Fruit fly (Drosophila melanogaster) whole organism, pupa: ENCODE data around the gene CG14662.

Experiments used
- CG10348 ChIP-seq: fragments of 200-800 bp; sonication (Bioruptor generic); IDR thresholded peaks from 2 replicates; pipeline ENCODE4 v1.3.6; 2022; ENCODE audit warnings: missing biosample characterization, missing genetic modification characterization
- CG12605 ChIP-seq: fragments of 200-800 bp; sonication (Bioruptor generic); IDR thresholded peaks from 2 replicates; pipeline ENCODE4 v1.3.6; 2022; ENCODE audit warnings: missing biosample characterization, missing genetic modification characterization
- CG13204 ChIP-seq: fragments of 200-800 bp; sonication (Bioruptor generic); optimal IDR thresholded peaks from 2 replicates; lab custom pipeline; 2018; ENCODE audit warnings: missing biosample characterization, mild to moderate bottlenecking, missing genetic modification characterization, moderate library complexity
- CG14655 ChIP-seq: fragments of 200-800 bp; sonication (Bioruptor generic); optimal IDR thresholded peaks from 3 replicates; lab custom pipeline; 2017; ENCODE audit warnings: mild to moderate bottlenecking, missing biosample characterization, missing genetic modification reagents, missing genetic modification characterization
- CG15710 ChIP-seq: fragments of 200-800 bp; sonication (Bioruptor generic); optimal IDR thresholded peaks from 2 replicates; lab custom pipeline; 2018; ENCODE audit warnings: missing biosample characterization, mild to moderate bottlenecking, missing genetic modification characterization, moderate library complexity
- CG17806 ChIP-seq: fragments of 200-800 bp; sonication (Bioruptor generic); optimal IDR thresholded peaks from 2 replicates; lab custom pipeline; 2018; ENCODE audit warnings: missing biosample characterization, mild to moderate bottlenecking, missing genetic modification characterization, moderate library complexity
- CG32121 ChIP-seq: fragments of 200-800 bp; sonication (Bioruptor generic); IDR thresholded peaks from 2 replicates; pipeline ENCODE4 v1.3.6; 2022; ENCODE audit warnings: missing biosample characterization, missing genetic modification characterization
- CG34367 ChIP-seq: fragments of 200-800 bp; sonication (Bioruptor generic); optimal IDR thresholded peaks from 2 replicates; lab custom pipeline; 2018; ENCODE audit warnings: missing biosample characterization, mild to moderate bottlenecking, missing genetic modification characterization
- CG4496 ChIP-seq: fragments of 200-800 bp; sonication (Bioruptor generic); IDR thresholded peaks from 3 replicates; pipeline ENCODE4 v1.3.6; 2022; ENCODE audit warnings: missing biosample characterization, missing genetic modification characterization
- CG8159 ChIP-seq: fragments of 200-800 bp; sonication (Bioruptor generic); optimal IDR thresholded peaks from 3 replicates; lab custom pipeline; 2018; ENCODE audit warnings: missing biosample characterization, mild to moderate bottlenecking, missing genetic modification characterization, moderate library complexity
- CG8301 ChIP-seq: fragments of 200-800 bp; sonication (Bioruptor generic); optimal IDR thresholded peaks from 2 replicates; lab custom pipeline; 2018; ENCODE audit warnings: missing biosample characterization, mild to moderate bottlenecking, missing genetic modification characterization
- CG9948 ChIP-seq: fragments of 200-800 bp; sonication (Bioruptor generic); optimal IDR thresholded peaks from 2 replicates; lab custom pipeline; 2018; ENCODE audit warnings: missing biosample characterization, mild to moderate bottlenecking, missing genetic modification characterization, moderate library complexity
- D1 ChIP-seq: fragments of 200-800 bp; sonication (Bioruptor generic); optimal IDR thresholded peaks from 2 replicates; lab custom pipeline; 2018; ENCODE audit warnings: missing biosample characterization, mild to moderate bottlenecking, missing genetic modification characterization, moderate library complexity
- EcR ChIP-seq: fragments of 200-800 bp; sonication (Bioruptor generic); optimal IDR thresholded peaks from 3 replicates; lab custom pipeline; 2019; ENCODE audit warnings: missing biosample characterization, missing genetic modification characterization, mild to moderate bottlenecking, moderate library complexity, missing genetic modification reagents
- Ets98B ChIP-seq: fragments of 200-800 bp; sonication (Bioruptor generic); IDR thresholded peaks from 2 replicates; pipeline ENCODE4 v1.3.6; 2022; ENCODE audit warnings: missing biosample characterization, missing genetic modification characterization
- Pif1A ChIP-seq: fragments of 200-800 bp; sonication (Bioruptor generic); optimal IDR thresholded peaks from 3 replicates; lab custom pipeline; 2016; ENCODE audit warnings: missing biosample characterization, missing genetic modification characterization
- Pif1B ChIP-seq: fragments of 200-800 bp; sonication (Bioruptor generic); optimal IDR thresholded peaks from 3 replicates; lab custom pipeline; 2016; ENCODE audit warnings: missing biosample characterization, missing genetic modification characterization
- Snoo ChIP-seq: fragments of 200-800 bp; sonication (Bioruptor generic); optimal IDR thresholded peaks from 3 replicates; lab custom pipeline; 2017; ENCODE audit warnings: missing biosample characterization, mild to moderate bottlenecking, missing genetic modification characterization, inconsistent platforms
- fd96Ca ChIP-seq: fragments of 200-800 bp; sonication (Bioruptor generic); IDR thresholded peaks from 3 replicates; pipeline ENCODE4 v1.3.6; 2022; ENCODE audit warnings: missing biosample characterization, missing genetic modification characterization
- gl ChIP-seq: fragments of 200-800 bp; sonication (Bioruptor generic); optimal IDR thresholded peaks from 2 replicates; lab custom pipeline; 2018; ENCODE audit warnings: missing biosample characterization, mild to moderate bottlenecking, missing genetic modification characterization
- rn ChIP-seq: fragments of 200-800 bp; sonication (Bioruptor generic); IDR thresholded peaks from 2 replicates; pipeline ENCODE4 v1.3.6; 2022; ENCODE audit warnings: missing biosample characterization, missing genetic modification characterization

The CG14662 gene

DNA sequence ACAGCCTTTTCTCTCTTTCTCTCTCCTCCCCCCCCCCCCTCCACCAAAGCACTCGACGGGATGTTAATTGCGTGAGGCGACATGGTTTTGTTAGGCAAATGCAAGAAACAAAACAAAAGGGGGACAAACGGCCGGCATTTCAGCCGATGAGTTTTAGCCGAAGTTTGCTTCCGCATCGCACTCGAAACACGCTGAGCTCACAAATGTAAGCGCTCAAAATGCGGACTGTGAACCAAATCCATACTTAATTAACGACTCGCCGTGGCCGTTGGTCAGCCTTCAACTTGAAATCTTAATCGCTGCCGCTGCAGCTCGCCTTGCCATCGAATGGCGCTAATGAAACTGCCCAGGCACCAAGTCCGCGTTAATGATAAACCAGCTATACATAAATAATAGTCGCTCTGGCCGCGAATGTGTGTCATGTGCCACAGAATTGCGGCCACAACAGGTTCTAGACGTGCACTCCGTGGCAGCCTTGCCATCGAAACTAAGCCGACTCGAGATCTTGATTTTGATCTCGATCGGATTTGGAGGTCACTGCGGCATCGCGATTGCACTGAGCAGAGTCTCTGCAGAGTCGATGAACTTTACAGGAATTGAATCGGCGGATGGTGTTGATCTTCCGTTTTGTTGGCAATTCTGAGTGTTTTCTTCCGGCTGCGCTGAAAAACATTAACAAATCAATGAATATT lies 17.6 kb downstream of the CG14662 start:
- no peak for TF ChIP-seq fd96Ca (GFP tag; lab: Robert Waterston, UW)
- peak; percentile 35 for TF ChIP-seq CG13204 (GFP tag; lab: Kevin White, UChicago)
- no peak for TF ChIP-seq Pif1B (GFP tag; lab: Kevin White, UChicago)
- TF ChIP-seq CG10348 (GFP tag; lab: Robert Waterston, UW), result no peak
- TF ChIP-seq Ets98B (GFP tag; lab: Robert Waterston, UW), result no peak
- TF ChIP-seq rn (GFP tag; lab: Robert Waterston, UW), result no peak
- peak; percentile 94 for TF ChIP-seq EcR (GFP tag; lab: Kevin White, UChicago)

DNA sequence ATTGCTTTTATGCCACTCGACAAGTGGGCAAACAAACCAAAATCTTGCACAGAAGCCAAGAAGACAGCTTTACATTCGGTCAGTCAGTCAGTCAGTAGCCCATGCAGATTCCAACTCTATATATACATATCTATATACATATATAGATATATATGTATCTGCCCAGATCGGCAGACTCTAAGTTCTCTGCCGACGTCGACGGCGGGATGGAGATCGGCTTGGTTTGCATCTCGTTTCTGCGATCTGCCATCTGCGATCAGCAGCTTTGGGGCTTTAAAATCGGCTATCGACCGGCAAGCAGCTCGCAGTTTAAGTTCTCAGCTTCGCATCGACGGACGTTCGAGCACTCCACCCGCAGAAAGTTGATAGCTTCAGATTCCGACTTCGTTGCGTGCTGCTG lies 18.9 kb downstream of the CG14662 start, which contains the start of gene Jhbp1:
TSS of gene Jhbp1 (plus strand) at position 301 of the 400 bp plus-strand sequence.
- TF ChIP-seq fd96Ca (GFP tag; lab: Robert Waterston, UW), result no peak
- no peak for TF ChIP-seq CG10348 (GFP tag; lab: Robert Waterston, UW)
- no peak for TF ChIP-seq CG9948
- TF ChIP-seq Pif1B (GFP tag; lab: Kevin White, UChicago), result no peak
- no peak for TF ChIP-seq CG32121 (GFP tag; lab: Robert Waterston, UW)
- TF ChIP-seq Snoo (tag; lab: Kevin White, UChicago), result no peak

DNA sequence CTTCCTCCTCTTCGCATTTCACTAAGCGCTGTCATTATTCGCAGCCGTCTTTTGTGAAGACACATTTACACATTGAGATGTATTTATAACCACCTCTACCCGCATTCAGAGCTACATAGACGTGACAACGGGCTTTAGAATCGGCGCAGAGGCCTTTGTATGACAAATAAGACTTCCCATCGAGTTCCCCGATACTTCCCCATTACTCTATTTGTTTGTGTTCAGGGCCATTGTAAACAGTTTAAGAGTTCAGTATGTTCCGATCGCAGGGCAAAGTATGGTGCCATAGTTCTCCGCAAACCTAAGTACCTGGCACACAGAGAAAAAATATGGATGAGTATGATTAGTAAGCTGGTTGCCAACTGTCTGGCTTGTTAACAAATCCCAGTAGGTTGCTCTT lies 20.1 kb downstream of the CG14662 start:
- TF ChIP-seq Snoo (tag; lab: Kevin White, UChicago) (no peak), CG8301 (tag; lab: Kevin White, UChicago) (no peak), EcR (GFP tag; lab: Kevin White, UChicago) (no peak), rn (GFP tag; lab: Robert Waterston, UW) (no peak), CG10348 (GFP tag; lab: Robert Waterston, UW) (no peak), CG14655 (no peak), CG15710 (tag; lab: Kevin White, UChicago) (no peak), Ets98B (GFP tag; lab: Robert Waterston, UW) (no peak), CG17806 (no peak), CG4496 (GFP tag; lab: Robert Waterston, UW) (no peak), CG8159 (tag; lab: Kevin White, UChicago) (no peak), fd96Ca (GFP tag; lab: Robert Waterston, UW) (no peak)

DNA sequence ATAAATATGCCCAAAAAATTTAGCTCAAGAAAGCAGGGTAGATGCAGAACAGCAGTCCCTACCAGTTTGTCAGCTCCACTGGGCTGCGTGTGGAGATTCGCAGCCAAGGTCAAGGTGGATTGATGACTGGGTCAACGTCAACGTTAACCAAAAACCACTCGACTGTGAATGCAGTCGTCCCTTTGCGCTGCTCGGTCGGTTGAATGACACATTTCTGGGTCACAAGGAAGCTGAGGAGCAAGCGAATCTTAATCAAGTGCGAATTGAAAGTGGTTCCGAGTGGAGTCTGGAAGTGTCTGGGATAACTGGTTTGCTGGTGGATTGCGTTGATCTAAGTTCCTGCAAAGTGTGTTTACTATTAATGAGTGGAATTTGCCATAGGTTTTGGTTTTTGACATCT lies 20.7 kb downstream of the CG14662 start:
- TF ChIP-seq Snoo (tag; lab: Kevin White, UChicago) (peak; percentile 30), EcR (GFP tag; lab: Kevin White, UChicago) (peak; percentile 91), CG32121 (GFP tag; lab: Robert Waterston, UW) (no peak)

DNA sequence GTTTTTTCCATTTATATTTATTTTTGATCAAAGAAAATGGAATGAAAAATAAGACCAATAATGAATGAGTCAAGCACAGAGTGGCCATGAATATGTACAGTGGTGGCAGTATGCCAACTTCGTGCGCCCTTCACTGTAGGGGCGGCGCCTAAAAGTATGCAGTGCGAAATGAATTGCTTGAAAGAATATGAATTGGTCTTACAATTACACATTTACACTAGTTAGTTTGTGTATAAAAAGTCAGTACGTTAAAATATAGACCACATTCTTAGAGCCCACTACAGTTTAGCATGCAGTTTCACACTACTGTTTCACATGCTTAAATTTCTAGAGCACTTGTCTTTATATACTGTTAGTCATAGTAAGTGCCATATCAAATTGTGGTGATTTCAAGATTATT lies 21.3 kb downstream of the CG14662 start:
- TF ChIP-seq D1 (tag; lab: Kevin White, UChicago) (peak; percentile 56), Pif1A (GFP tag; lab: Kevin White, UChicago) (no peak), fd96Ca (GFP tag; lab: Robert Waterston, UW) (no peak)

DNA sequence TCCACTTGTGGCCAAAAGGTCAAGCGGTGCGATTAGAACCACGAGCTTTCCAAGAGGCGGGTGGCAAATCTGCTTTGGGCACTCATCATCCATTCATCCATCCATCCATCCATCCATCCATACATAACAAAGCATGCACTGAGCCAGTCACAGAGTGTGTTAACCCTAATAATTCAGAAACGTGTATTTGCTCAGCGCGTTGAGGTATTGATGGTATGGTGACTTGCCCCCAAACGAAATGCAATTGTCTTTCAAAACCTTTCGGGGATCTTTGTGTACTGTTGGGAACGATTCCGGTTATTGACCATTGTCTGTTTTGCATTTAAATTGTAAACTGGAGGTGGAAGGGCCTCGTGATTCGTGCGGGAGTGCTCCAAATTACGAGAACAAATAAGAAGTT lies 22.1 kb downstream of the CG14662 start:
- TF ChIP-seq EcR (GFP tag; lab: Kevin White, UChicago) (no peak), CG12605 (GFP tag; lab: Robert Waterston, UW) (no peak), gl (tag; lab: Kevin White, UChicago) (no peak), Pif1A (GFP tag; lab: Kevin White, UChicago) (no peak), Ets98B (GFP tag; lab: Robert Waterston, UW) (no peak), CG32121 (GFP tag; lab: Robert Waterston, UW) (no peak), rn (GFP tag; lab: Robert Waterston, UW) (no peak), CG9948 (no peak), CG10348 (GFP tag; lab: Robert Waterston, UW) (no peak), CG8159 (tag; lab: Kevin White, UChicago) (no peak), fd96Ca (GFP tag; lab: Robert Waterston, UW) (no peak), CG15710 (tag; lab: Kevin White, UChicago) (no peak)

DNA sequence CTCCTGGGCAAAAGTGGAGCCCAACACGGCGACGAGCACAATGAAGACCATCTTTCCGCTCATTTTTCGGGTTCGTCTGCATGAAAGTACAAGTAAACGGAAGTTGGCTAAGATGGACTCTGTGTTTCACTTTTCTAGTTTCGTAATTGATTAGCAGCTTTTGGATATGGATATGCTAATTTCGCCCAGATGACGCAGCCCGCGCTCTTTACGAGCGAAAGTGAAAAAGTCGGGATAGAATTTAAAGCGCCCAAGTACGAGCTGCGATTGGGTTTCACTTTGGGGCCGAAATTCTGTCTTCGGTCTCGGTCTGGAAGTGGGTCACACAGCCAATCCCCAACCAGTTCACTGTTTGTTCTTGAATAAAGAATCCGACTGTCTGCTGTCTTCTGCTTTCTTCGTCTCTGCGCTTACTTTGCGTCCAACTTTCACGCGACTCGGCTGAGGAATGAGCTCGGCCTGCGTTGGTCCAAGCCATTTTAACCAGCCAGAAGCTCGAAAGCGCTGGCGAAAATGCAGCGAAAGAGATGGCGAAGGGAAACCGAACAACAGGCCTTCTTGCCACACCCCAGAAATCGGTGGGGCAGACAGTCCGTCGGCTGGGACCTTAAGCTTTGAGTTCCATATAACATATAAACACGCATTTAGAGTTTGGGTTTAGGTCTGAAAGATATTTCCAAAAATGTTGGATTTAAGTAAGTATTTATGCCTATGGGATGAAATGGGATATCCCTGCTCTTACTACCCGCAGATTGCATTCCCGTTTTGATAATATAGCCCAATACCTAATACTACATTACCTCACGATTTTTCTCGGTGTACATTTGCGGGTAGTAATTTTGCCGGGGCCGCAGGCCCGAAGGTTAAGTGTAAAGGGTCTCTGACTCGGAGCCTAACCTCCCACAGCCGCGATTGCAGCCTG lies 22.9 kb downstream of the CG14662 start, which contains the start of gene Jhbp2:
TSS of gene Jhbp2 (minus strand) at position 454 of the 922 bp plus-strand sequence.
- no peak for TF ChIP-seq rn (GFP tag; lab: Robert Waterston, UW)
- TF ChIP-seq fd96Ca (GFP tag; lab: Robert Waterston, UW), result no peak
- peak; percentile 50 for TF ChIP-seq Pif1A (GFP tag; lab: Kevin White, UChicago)
- TF ChIP-seq gl (tag; lab: Kevin White, UChicago), result no peak
- TF ChIP-seq Ets98B (GFP tag; lab: Robert Waterston, UW), result no peak
- peak; percentile 44 for TF ChIP-seq CG8159 (tag; lab: Kevin White, UChicago)
- no peak for TF ChIP-seq CG12605 (GFP tag; lab: Robert Waterston, UW)
- TF ChIP-seq Snoo (tag; lab: Kevin White, UChicago), result peak; percentile 60
- TF ChIP-seq CG4496 (GFP tag; lab: Robert Waterston, UW), result 0 out of 3 replicates have a peak, but pooled peaks have one; percentile 32
- TF ChIP-seq CG13204 (GFP tag; lab: Kevin White, UChicago), result no peak
- peak; percentile 43 for TF ChIP-seq EcR (GFP tag; lab: Kevin White, UChicago)
- peak; percentile 34 for TF ChIP-seq CG15710 (tag; lab: Kevin White, UChicago)
- TF ChIP-seq CG10348 (GFP tag; lab: Robert Waterston, UW), result no peak
- TF ChIP-seq Pif1B (GFP tag; lab: Kevin White, UChicago), result peak; percentile 35
- TF ChIP-seq CG8301 (tag; lab: Kevin White, UChicago), result peak; percentile 28
- TF ChIP-seq CG17806, result peak; percentile 37
- TF ChIP-seq CG14655, result peak; percentile 8
- TF ChIP-seq CG9948, result no peak
- no peak for TF ChIP-seq CG32121 (GFP tag; lab: Robert Waterston, UW)
- TF ChIP-seq D1 (tag; lab: Kevin White, UChicago), result no peak
- TF ChIP-seq CG34367, result peak; percentile 20
